Worm (Caenorhabditis elegans): ENCODE data around the gene klp-17.

DNA sequence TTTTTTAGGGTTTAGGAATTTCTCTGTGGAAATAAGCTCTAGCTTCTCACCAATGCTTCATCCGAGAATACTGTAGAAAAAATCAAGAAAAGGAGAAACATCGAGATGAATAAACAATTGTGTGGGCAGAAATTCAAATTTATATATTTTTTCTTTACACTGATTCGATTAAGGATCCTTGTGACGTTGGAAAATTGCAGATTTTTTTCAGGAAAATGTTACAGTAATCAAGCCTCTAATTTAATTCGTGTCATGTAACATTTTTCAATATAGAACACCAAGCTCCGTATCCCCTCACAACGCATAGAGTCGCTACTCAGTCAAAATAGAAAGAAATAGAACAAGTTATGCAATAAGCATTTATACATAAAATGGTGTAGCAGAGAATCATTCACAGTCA, 9.0 kb upstream of the klp-17 start, which contains the start of gene W02B12.16:
- TF ChIP-seq nhr-76 (tag; optimal IDR thresholded peaks at IDR 0.05) (no peak), nhr-77 (tag; optimal IDR thresholded peaks at IDR 0.05) (no peak), ama-1 (optimal IDR thresholded peaks at IDR 0.05) (no peak)

Data from whole organism, L3 larva.